Fruit fly (Drosophila melanogaster): ENCODE data around the gene CG43362.
A peak's percentile ranks its signal among the peaks of the same experiment; 100 is the strongest.

Gene CG43362

DNA sequence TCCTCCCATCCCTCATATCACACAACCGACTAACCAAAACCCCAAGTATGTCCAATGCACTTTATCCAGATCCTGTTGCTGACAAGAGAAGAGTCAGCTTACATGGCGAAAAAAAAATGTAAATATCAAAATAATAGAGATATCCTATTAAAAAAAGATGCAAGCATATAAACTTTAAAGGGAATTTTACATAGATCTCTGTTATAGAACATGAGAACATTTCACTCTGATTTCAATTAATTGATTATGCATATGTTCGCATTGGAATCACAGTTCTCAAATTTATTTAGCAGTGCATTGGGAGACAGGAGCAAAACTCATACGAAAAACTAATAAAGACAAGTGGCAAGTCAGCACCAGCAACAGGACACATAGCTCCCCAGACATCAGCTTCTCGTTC lies 16.6 kb upstream of the CG43362 start (continued):
- TF ChIP-seq NK7.1 (GFP tag; optimal IDR thresholded peaks at IDR 0.05) (no peak), bsh (GFP tag; optimal IDR thresholded peaks at IDR 0.05) (peak in 1 of 2 experiments; percentile 52), CG2678 (tag; optimal IDR thresholded peaks at IDR 0.05) (peak; percentile 15), Med (GFP tag) (peak; percentile 43), Sox102F (GFP tag; optimal IDR thresholded peaks at IDR 0.05) (peak; percentile 26), Ets65A (GFP tag) (peak; percentile 32), gem (tag; optimal IDR thresholded peaks at IDR 0.05) (peak; percentile 43)

dm6 chr2L:18305057-18305829 lies 14.0 kb upstream of the CG43362 start:
- TF ChIP-seq bab2 (GFP tag; optimal IDR thresholded peaks at IDR 0.05), result no peak
- TF ChIP-seq gro (GFP tag; optimal IDR thresholded peaks at IDR 0.05), result no peak
- no peak for TF ChIP-seq Jarid2 (GFP tag; optimal IDR thresholded peaks at IDR 0.05)
- peak; percentile 94 for TF ChIP-seq CG18262 (tag; optimal IDR thresholded peaks at IDR 0.05)
- TF ChIP-seq CG12942 (GFP tag; optimal IDR thresholded peaks at IDR 0.05), result peak; percentile 34
- peak; percentile 46 for TF ChIP-seq Six4 (GFP tag; optimal IDR thresholded peaks at IDR 0.05)
- TF ChIP-seq CG12391 (tag; optimal IDR thresholded peaks at IDR 0.05), result peak; percentile 88
- TF ChIP-seq tgo (GFP tag; IDR thresholded peaks at IDR 0.05), result peak; percentile 37; the same call in 1 of the 3 replicates
- no peak for TF ChIP-seq br (optimal IDR thresholded peaks at IDR 0.05)
- no peak for TF ChIP-seq ash1 (GFP tag; optimal IDR thresholded peaks at IDR 0.05)
- peak; percentile 24 for TF ChIP-seq lab (GFP tag; optimal IDR thresholded peaks at IDR 0.05)
- TF ChIP-seq Sox100B (GFP tag; optimal IDR thresholded peaks at IDR 0.05), result peak; percentile 81
- TF ChIP-seq CG11723 (GFP tag; optimal IDR thresholded peaks at IDR 0.05), result no peak
- no peak for TF ChIP-seq CG14860 (GFP tag; IDR thresholded peaks at IDR 0.05; ENCODE audit: partially characterized antibody)
- no peak for TF ChIP-seq NC2β (GFP tag; optimal IDR thresholded peaks at IDR 0.05)
- no peak for TF ChIP-seq prd (optimal IDR thresholded peaks at IDR 0.05)
- peak; percentile 85; the same call in 2 of the 3 replicates for TF ChIP-seq prd (GFP tag; IDR thresholded peaks at IDR 0.05)
- no peak for TF ChIP-seq B-H1 (GFP tag; IDR thresholded peaks at IDR 0.05)
- TF ChIP-seq CG15601 (tag; optimal IDR thresholded peaks at IDR 0.05), result peak; percentile 59
- no peak for TF ChIP-seq stc (GFP tag; IDR thresholded peaks at IDR 0.05)
- no peak; the same call in 1 of the 2 replicates for TF ChIP-seq wor (GFP tag; IDR thresholded peaks at IDR 0.05)
- TF ChIP-seq CG7839 (tag; optimal IDR thresholded peaks at IDR 0.05), result peak; percentile 76
- TF ChIP-seq CG4360 (GFP tag; IDR thresholded peaks at IDR 0.05), result 0 out of 2 replicates have a peak, but pooled peaks have one; percentile 15
- TF ChIP-seq tap (tag; optimal IDR thresholded peaks at IDR 0.05), result no peak
- TF ChIP-seq mam (GFP tag; optimal IDR thresholded peaks at IDR 0.05), result no peak
- TF ChIP-seq psq (GFP tag; optimal IDR thresholded peaks at IDR 0.05), result peak; percentile 10
- TF ChIP-seq CG10979 (tag; optimal IDR thresholded peaks at IDR 0.05), result peak; percentile 95
- TF ChIP-seq CG2199 (GFP tag; IDR thresholded peaks at IDR 0.05), result 0 out of 3 replicates have a peak, but pooled peaks have one; percentile 32
- TF ChIP-seq CG5180 (GFP tag; optimal IDR thresholded peaks at IDR 0.05), result peak; percentile 43
- no peak for TF ChIP-seq MTF-1 (GFP tag; optimal IDR thresholded peaks at IDR 0.05; ENCODE audit: borderline replicate concordance)
- peak; percentile 20 for TF ChIP-seq odd (GFP tag; optimal IDR thresholded peaks at IDR 0.05)
- no peak for TF ChIP-seq hb (GFP tag; IDR thresholded peaks at IDR 0.05; ENCODE audit: partially characterized antibody)
- TF ChIP-seq hth (optimal IDR thresholded peaks at IDR 0.05), result peak; percentile 72
- TF ChIP-seq lmd (GFP tag; IDR thresholded peaks at IDR 0.05), result no peak; the same call in 1 of the 2 replicates
- TF ChIP-seq Ptx1 (GFP tag; IDR thresholded peaks at IDR 0.05), result peak; percentile 34; the same call in 1 of the 2 replicates
- no peak for TF ChIP-seq Ravus (GFP tag; IDR thresholded peaks at IDR 0.05)
- no peak for TF ChIP-seq CG4730 (GFP tag; IDR thresholded peaks at IDR 0.05)
- TF ChIP-seq Blimp-1 (GFP tag; optimal IDR thresholded peaks at IDR 0.05), result peak; percentile 75
- no peak for TF ChIP-seq CG17612 (GFP tag; IDR thresholded peaks at IDR 0.05)
- no peak for TF ChIP-seq C15 (GFP tag; IDR thresholded peaks at IDR 0.05)
- TF ChIP-seq Hr51 (GFP tag; optimal IDR thresholded peaks at IDR 0.05), result peak in 1 of 2 experiments; percentile 53
